Worm (Caenorhabditis elegans): ENCODE measurements around the gene D1086.9.
A peak's percentile ranks its signal among the peaks of the same experiment; 100 is the strongest.
"Not testable (repeated sequence)": the region's sequence is repeated elsewhere in the genome, so short reads cannot be mapped to it uniquely, and the experiment has no call there.

The D1086.9 gene

ce11 chrV:14133002-14133763, 29.1 kb downstream of the D1086.9 start:
- TF ChIP-seq ztf-29 (GFP tag; IDR thresholded peaks at IDR 0.05) = no peak

- TF ChIP-seq ztf-29 (GFP tag; IDR thresholded peaks at IDR 0.05) (no peak), ref-1 (GFP tag; conservative IDR thresholded peaks at IDR 0.05) (no peak), med-1 (GFP tag; optimal IDR thresholded peaks at IDR 0.05; ENCODE audit: insufficient read depth) (no peak), ztf-23 (GFP tag; IDR thresholded peaks at IDR 0.05) (no peak), cog-1 (tag; optimal IDR thresholded peaks at IDR 0.05) (no peak), T22C8.4 (GFP tag; IDR thresholded peaks at IDR 0.05) (no peak), tab-1 (GFP tag; IDR thresholded peaks at IDR 0.05) (no peak), flt-1 (GFP tag; IDR thresholded peaks at IDR 0.05) (no peak), klf-2 (GFP tag; conservative IDR thresholded peaks at IDR 0.05) (no peak)
These were observed 30.8 kb downstream of the D1086.9 start for ce11 chrV:14134757-14135441.

- no peak for TF ChIP-seq klf-2 (GFP tag; conservative IDR thresholded peaks at IDR 0.05)
- TF ChIP-seq ref-1 (GFP tag; conservative IDR thresholded peaks at IDR 0.05) = no peak
- TF ChIP-seq tab-1 (GFP tag; IDR thresholded peaks at IDR 0.05) = no peak
- TF ChIP-seq flt-1 (GFP tag; IDR thresholded peaks at IDR 0.05) = 0 out of 2 replicates have a peak, but pooled peaks have one; percentile 6
- no peak for TF ChIP-seq med-1 (GFP tag; optimal IDR thresholded peaks at IDR 0.05; ENCODE audit: insufficient read depth)
- TF ChIP-seq cog-1 (tag; optimal IDR thresholded peaks at IDR 0.05) = peak; percentile 40
- TF ChIP-seq ztf-23 (GFP tag; IDR thresholded peaks at IDR 0.05) = no peak
- no peak for TF ChIP-seq ztf-29 (GFP tag; IDR thresholded peaks at IDR 0.05)
- TF ChIP-seq T22C8.4 (GFP tag; IDR thresholded peaks at IDR 0.05) = no peak
These were observed 32.1 kb downstream of the D1086.9 start for ce11 chrV:14136152-14136551.

- TF ChIP-seq flt-1 (GFP tag; IDR thresholded peaks at IDR 0.05); cog-1 (tag; optimal IDR thresholded peaks at IDR 0.05); tab-1 (GFP tag; IDR thresholded peaks at IDR 0.05): not testable (repeated sequence)
These were observed 33.7 kb downstream of the D1086.9 start, which contains the start of gene AH10.4 for ce11 chrV:14137766-14138165. AH10.4 (minus strand) TSS chrV:14137866.

- TF ChIP-seq klf-2 (GFP tag; conservative IDR thresholded peaks at IDR 0.05) = no peak
- peak; percentile 4 for TF ChIP-seq cog-1 (tag; optimal IDR thresholded peaks at IDR 0.05)
- TF ChIP-seq T22C8.4 (GFP tag; IDR thresholded peaks at IDR 0.05) = no peak
- TF ChIP-seq ztf-29 (GFP tag; IDR thresholded peaks at IDR 0.05) = no peak
These were observed 35.4 kb downstream of the D1086.9 start for ce11 chrV:14139252-14140100.

ce11 chrV:14140733-14141132, 36.7 kb downstream of the D1086.9 start:
- no peak for TF ChIP-seq T22C8.4 (GFP tag; IDR thresholded peaks at IDR 0.05)
- TF ChIP-seq tab-1 (GFP tag; IDR thresholded peaks at IDR 0.05) = no peak
- TF ChIP-seq ztf-23 (GFP tag; IDR thresholded peaks at IDR 0.05) = no peak

ce11 chrV:14141846-14142245, 37.8 kb downstream of the D1086.9 start:
- TF ChIP-seq flt-1 (GFP tag; IDR thresholded peaks at IDR 0.05) = no peak
- TF ChIP-seq ztf-23 (GFP tag; IDR thresholded peaks at IDR 0.05) = no peak
- no peak for TF ChIP-seq med-1 (GFP tag; optimal IDR thresholded peaks at IDR 0.05; ENCODE audit: insufficient read depth)
- TF ChIP-seq cog-1 (tag; optimal IDR thresholded peaks at IDR 0.05) = no peak
- TF ChIP-seq ztf-29 (GFP tag; IDR thresholded peaks at IDR 0.05) = no peak
- TF ChIP-seq T22C8.4 (GFP tag; IDR thresholded peaks at IDR 0.05) = no peak
- TF ChIP-seq ref-1 (GFP tag; conservative IDR thresholded peaks at IDR 0.05) = no peak

- TF ChIP-seq ref-1 (GFP tag; conservative IDR thresholded peaks at IDR 0.05) = no peak
- no peak for TF ChIP-seq flt-1 (GFP tag; IDR thresholded peaks at IDR 0.05)
- TF ChIP-seq cog-1 (tag; optimal IDR thresholded peaks at IDR 0.05) = no peak
- TF ChIP-seq tab-1 (GFP tag; IDR thresholded peaks at IDR 0.05) = no peak
- TF ChIP-seq T22C8.4 (GFP tag; IDR thresholded peaks at IDR 0.05) = no peak
- TF ChIP-seq ztf-23 (GFP tag; IDR thresholded peaks at IDR 0.05) = no peak
- TF ChIP-seq med-1 (GFP tag; optimal IDR thresholded peaks at IDR 0.05; ENCODE audit: insufficient read depth) = no peak
- no peak for TF ChIP-seq ztf-29 (GFP tag; IDR thresholded peaks at IDR 0.05)
- TF ChIP-seq klf-2 (GFP tag; conservative IDR thresholded peaks at IDR 0.05) = no peak
These were observed 39.6 kb downstream of the D1086.9 start for ce11 chrV:14143634-14144033.

ce11 chrV:14145267-14145666, 41.2 kb downstream of the D1086.9 start, which contains the start of gene par-1:
par-1 (minus strand) TSS chrV:14145367.
- TF ChIP-seq cog-1 (tag; optimal IDR thresholded peaks at IDR 0.05) = no peak

- TF ChIP-seq ztf-29 (GFP tag; IDR thresholded peaks at IDR 0.05) (no peak), ref-1 (GFP tag; conservative IDR thresholded peaks at IDR 0.05) (no peak), flt-1 (GFP tag; IDR thresholded peaks at IDR 0.05) (no peak), ztf-23 (GFP tag; IDR thresholded peaks at IDR 0.05) (no peak), cog-1 (tag; optimal IDR thresholded peaks at IDR 0.05) (no peak), klf-2 (GFP tag; conservative IDR thresholded peaks at IDR 0.05) (no peak)
These were observed 42.1 kb downstream of the D1086.9 start, which contains the start of gene acs-10 for ce11 chrV:14146199-14146598. acs-10 (plus strand) TSS chrV:14146499.

Data from whole organism, midembryonic.